Fruit fly (Drosophila melanogaster) ovary, adult (tissue): ENCODE results near the gene CG17202.

ENCODE experiments used
- CG17801 ChIP-seq: fragments of 200-800 bp; optimal IDR thresholded peaks from 2 replicates; lab custom pipeline; 2019; ENCODE audit warnings: missing biosample characterization, mild to moderate bottlenecking, missing genetic modification characterization, moderate library complexity; ENCODE audit not compliant: partially characterized antibody

CG17202 gene

dm6 chr3R:12422379-12422975, at the start of gene CG17202, which contains the start of gene Scgbeta:
Gene CG17202 (plus strand): TSS chr3R:12422768.
Gene Scgbeta (minus strand): TSS chr3R:12422429.
- no peak for TF ChIP-seq CG17801 (GFP tag; lab: Kevin White, UChicago)

dm6 chr3R:12372800-12373199, 49.8 kb upstream of the CG17202 start, which contains the start of gene GstD3:
Gene GstD3 (plus strand): TSS chr3R:12373068.
- no peak for TF ChIP-seq CG17801 (GFP tag; lab: Kevin White, UChicago)

dm6 chr3R:12373800-12374199, 48.8 kb upstream of the CG17202 start, which contains the start of gene GstD4:
Gene GstD4 (plus strand): TSS chr3R:12374100.
- no peak for TF ChIP-seq CG17801 (GFP tag; lab: Kevin White, UChicago)

dm6 chr3R:12375258-12375783, 47.2 kb upstream of the CG17202 start, which contains the start of gene GstD5:
Gene GstD5 (plus strand): TSS chr3R:12375733.
- no peak for TF ChIP-seq CG17801 (GFP tag; lab: Kevin White, UChicago)

dm6 chr3R:12376828-12377227, 45.7 kb upstream of the CG17202 start, which contains the start of gene GstD6:
Gene GstD6 (plus strand): TSS chr3R:12377128.
- no peak for TF ChIP-seq CG17801 (GFP tag; lab: Kevin White, UChicago)

dm6 chr3R:12378200-12378599, 44.4 kb upstream of the CG17202 start, which contains the start of gene GstD7:
Gene GstD7 (plus strand): TSS chr3R:12378500.
- TF ChIP-seq CG17801 (GFP tag; lab: Kevin White, UChicago) = no peak

dm6 chr3R:12379249-12379648, 43.3 kb upstream of the CG17202 start:
- TF ChIP-seq CG17801 (GFP tag; lab: Kevin White, UChicago) = no peak

dm6 chr3R:12379708-12380107, 42.9 kb upstream of the CG17202 start, which contains the start of gene GstD8:
Gene GstD8 (plus strand): TSS chr3R:12380008.
- TF ChIP-seq CG17801 (GFP tag; lab: Kevin White, UChicago) = no peak

dm6 chr3R:12381130-12381700, 41.4 kb upstream of the CG17202 start:
- TF ChIP-seq CG17801 (GFP tag; lab: Kevin White, UChicago) = no peak

- TF ChIP-seq CG17801 (GFP tag; lab: Kevin White, UChicago) = no peak
Measured at dm6 chr3R:12382563-12382962, 40.0 kb upstream of the CG17202 start, which contains the start of gene CG10035. Gene CG10035 (minus strand): TSS chr3R:12382691.

dm6 chr3R:12383036-12383435, 39.5 kb upstream of the CG17202 start, which contains the start of gene GstD11:
Gene GstD11 (plus strand): TSS chr3R:12383336.
- no peak for TF ChIP-seq CG17801 (GFP tag; lab: Kevin White, UChicago)

dm6 chr3R:12383784-12384183, 38.8 kb upstream of the CG17202 start:
- TF ChIP-seq CG17801 (GFP tag; lab: Kevin White, UChicago) = no peak

dm6 chr3R:12384274-12384673, 38.3 kb upstream of the CG17202 start:
- TF ChIP-seq CG17801 (GFP tag; lab: Kevin White, UChicago) = no peak

- TF ChIP-seq CG17801 (GFP tag; lab: Kevin White, UChicago) = no peak
Measured at dm6 chr3R:12385949-12386348, 36.6 kb upstream of the CG17202 start, which contains the start of gene Sol1. Gene Sol1 (plus strand): TSS chr3R:12386249.

- TF ChIP-seq CG17801 (GFP tag; lab: Kevin White, UChicago) = no peak
Measured at dm6 chr3R:12386965-12387364, 35.6 kb upstream of the CG17202 start, which contains the start of gene CG33098. Gene CG33098 (plus strand): TSS chr3R:12387188.
